Fruit fly (Drosophila melanogaster) whole organism: ENCODE results near the gene CG14715.

Experiments
- Dll ChIP-seq: fragments of >200 bp; optimal IDR thresholded peaks from 2 replicates; lab custom pipeline; 2017
- pan ChIP-seq: fragments of >200 bp; optimal IDR thresholded peaks from 2 replicates; lab custom pipeline; 2017
- usp ChIP-seq: fragments of >200 bp; optimal IDR thresholded peaks from 2 replicates; lab custom pipeline; 2017; ENCODE audit warnings: missing biosample characterization, missing genetic modification characterization, mixed read lengths

dm6 chr3R:11721593-11721992 is 47.6 kb downstream of the CG14715 start, which contains the start of gene CG12594:
- no peak for TF ChIP-seq usp (GFP tag; lab: Kevin White, UChicago)
- TF ChIP-seq pan (lab: Kevin White, UChicago), result no peak
- TF ChIP-seq Dll (lab: Kevin White, UChicago), result no peak
